Worm (Caenorhabditis elegans) whole organism, mixed stage, embryonic: ENCODE results near the gene sri-42.

Experiments used
- M03D4.4 ChIP-seq: sonication (generic microtip); optimal IDR thresholded peaks from 2 replicates; lab custom pipeline; 2017; ENCODE audit warnings: mild to moderate bottlenecking, missing genetic modification characterization, missing compliant biosample characterization
- bed-3 ChIP-seq: fragments of 200-800 bp; sonication (Bioruptor generic); optimal IDR thresholded peaks from 3 replicates; lab custom pipeline; 2018; ENCODE audit warnings: mild to moderate bottlenecking, missing genetic modification characterization, moderate library complexity, missing compliant biosample characterization
- blmp-1 ChIP-seq: fragments of 150-350 bp; optimal IDR thresholded peaks from 2 replicates; lab custom pipeline; 2014; ENCODE audit warnings: missing biosample characterization, missing genetic modification characterization
- ceh-39 ChIP-seq: fragments of 150-350 bp; optimal IDR thresholded peaks from 2 replicates; lab custom pipeline; 2014; ENCODE audit warnings: missing biosample characterization, missing genetic modification characterization
- ceh-43 ChIP-seq: fragments of 200-800 bp; sonication (Bioruptor generic); optimal IDR thresholded peaks from 2 replicates; lab custom pipeline; 2018; ENCODE audit warnings: mild to moderate bottlenecking, missing genetic modification characterization, moderate library complexity, missing compliant biosample characterization
- ceh-83 ChIP-seq: fragments of 200-800 bp; sonication (Bioruptor generic); optimal IDR thresholded peaks from 2 replicates; lab custom pipeline; 2018; ENCODE audit warnings: mild to moderate bottlenecking, missing genetic modification characterization, missing compliant biosample characterization
- ces-1 ChIP-seq: fragments of 150-350 bp; optimal IDR thresholded peaks from 2 replicates; lab custom pipeline; 2014; ENCODE audit warnings: missing biosample characterization, missing genetic modification reagents, missing genetic modification characterization
- cnd-1 ChIP-seq: fragments of 200-800 bp; sonication (Bioruptor generic); optimal IDR thresholded peaks from 2 replicates; lab custom pipeline; 2018; ENCODE audit warnings: mild to moderate bottlenecking, missing genetic modification characterization, missing compliant biosample characterization
- drap-1 ChIP-seq: fragments of 200-800 bp; sonication (Bioruptor generic); optimal IDR thresholded peaks from 3 replicates; lab custom pipeline; 2018; ENCODE audit warnings: mild to moderate bottlenecking, missing genetic modification characterization, missing compliant biosample characterization
- elt-1 ChIP-seq: sonication (generic microtip); optimal IDR thresholded peaks from 2 replicates; lab custom pipeline; 2017; ENCODE audit warnings: missing genetic modification characterization, mild to moderate bottlenecking, missing compliant biosample characterization, antibody characterized with exemption, moderate library complexity, borderline replicate concordance; ENCODE audit not compliant: insufficient read depth
- elt-3 ChIP-seq: fragments of 150-350 bp; optimal IDR thresholded peaks from 2 replicates; lab custom pipeline; 2014; ENCODE audit warnings: missing biosample characterization, missing genetic modification characterization
- flh-1 ChIP-seq: fragments of 200-800 bp; sonication (Bioruptor generic); optimal IDR thresholded peaks from 2 replicates; lab custom pipeline; 2018; ENCODE audit warnings: mild to moderate bottlenecking, missing genetic modification characterization, moderate library complexity, missing compliant biosample characterization
- ham-2 ChIP-seq: fragments of 200-800 bp; sonication (Bioruptor generic); optimal IDR thresholded peaks from 2 replicates; lab custom pipeline; 2018; ENCODE audit warnings: mild to moderate bottlenecking, missing genetic modification characterization, missing compliant biosample characterization
- hlh-1 ChIP-seq: fragments of 150-350 bp; optimal IDR thresholded peaks from 2 replicates; lab custom pipeline; 2014; ENCODE audit warnings: missing biosample characterization, missing genetic modification reagents, missing genetic modification characterization
- lin-13 ChIP-seq: fragments of 150-350 bp; optimal IDR thresholded peaks from 2 replicates; lab custom pipeline; 2014; ENCODE audit warnings: missing biosample characterization, missing genetic modification characterization
- lin-32 ChIP-seq: fragments of 200-800 bp; sonication (Bioruptor generic); optimal IDR thresholded peaks from 2 replicates; lab custom pipeline; 2018; ENCODE audit warnings: mild to moderate bottlenecking, missing genetic modification characterization, missing compliant biosample characterization
- lsy-2 ChIP-seq: fragments of 150-350 bp; optimal IDR thresholded peaks from 2 replicates; lab custom pipeline; 2014; ENCODE audit warnings: missing biosample characterization, missing genetic modification characterization
- mab-5 ChIP-seq: fragments of 150-350 bp; optimal IDR thresholded peaks from 2 replicates; lab custom pipeline; 2014; ENCODE audit warnings: missing biosample characterization, missing genetic modification characterization
- mep-1 ChIP-seq: fragments of 150-350 bp; optimal IDR thresholded peaks from 2 replicates; lab custom pipeline; 2017; ENCODE audit warnings: missing biosample characterization, missing genetic modification reagents, missing genetic modification characterization, inconsistent platforms
- mls-2 ChIP-seq: sonication (generic microtip); optimal IDR thresholded peaks from 2 replicates; lab custom pipeline; 2016; ENCODE audit warnings: mild to moderate bottlenecking, missing genetic modification characterization, moderate library complexity, missing compliant biosample characterization
- nhr-12 ChIP-seq: fragments of 150-350 bp; optimal IDR thresholded peaks from 2 replicates; lab custom pipeline; 2014; ENCODE audit warnings: missing biosample characterization, missing genetic modification characterization
- nhr-2 ChIP-seq: fragments of 150-350 bp; optimal IDR thresholded peaks from 2 replicates; lab custom pipeline; 2014; ENCODE audit warnings: missing biosample characterization, missing genetic modification characterization
- nhr-237 ChIP-seq: fragments of 150-350 bp; optimal IDR thresholded peaks from 2 replicates; lab custom pipeline; 2014; ENCODE audit warnings: missing biosample characterization, missing genetic modification characterization
- nhr-76 ChIP-seq: sonication (generic microtip); optimal IDR thresholded peaks from 2 replicates; lab custom pipeline; 2017; ENCODE audit warnings: missing biosample characterization, missing genetic modification characterization
- pha-4 ChIP-seq: fragments of 150-350 bp; optimal IDR thresholded peaks from 2 replicates; lab custom pipeline; 2018; ENCODE audit warnings: missing biosample characterization, missing genetic modification reagents, missing genetic modification characterization
- snpc-4 ChIP-seq: fragments of 150-350 bp; optimal IDR thresholded peaks from 2 replicates; lab custom pipeline; 2014; ENCODE audit warnings: missing biosample characterization, missing genetic modification characterization
- tbx-8 ChIP-seq: fragments of 200-800 bp; sonication (Bioruptor generic); optimal IDR thresholded peaks from 2 replicates; lab custom pipeline; 2018; ENCODE audit warnings: mild to moderate bottlenecking, missing genetic modification characterization, moderate library complexity, missing compliant biosample characterization
- unc-120 ChIP-seq: sonication (generic microtip); optimal IDR thresholded peaks from 2 replicates; lab custom pipeline; 2017; ENCODE audit warnings: missing genetic modification characterization, missing compliant biosample characterization; ENCODE audit not compliant: poor library complexity, severe bottlenecking
- unc-39 ChIP-seq: fragments of 150-350 bp; optimal IDR thresholded peaks from 2 replicates; lab custom pipeline; 2014; ENCODE audit warnings: missing biosample characterization, missing genetic modification characterization
- unc-62 ChIP-seq: fragments of 150-350 bp; optimal IDR thresholded peaks from 2 replicates; lab custom pipeline; 2014; ENCODE audit warnings: missing biosample characterization, missing genetic modification reagents, missing genetic modification characterization
- zip-8 ChIP-seq: fragments of 150-350 bp; optimal IDR thresholded peaks from 2 replicates; lab custom pipeline; 2014; ENCODE audit warnings: missing biosample characterization, missing genetic modification characterization
- ztf-11 ChIP-seq: fragments of 150-350 bp; optimal IDR thresholded peaks from 2 replicates; lab custom pipeline; 2014; ENCODE audit warnings: missing biosample characterization, missing genetic modification characterization

sri-42 gene

DNA sequence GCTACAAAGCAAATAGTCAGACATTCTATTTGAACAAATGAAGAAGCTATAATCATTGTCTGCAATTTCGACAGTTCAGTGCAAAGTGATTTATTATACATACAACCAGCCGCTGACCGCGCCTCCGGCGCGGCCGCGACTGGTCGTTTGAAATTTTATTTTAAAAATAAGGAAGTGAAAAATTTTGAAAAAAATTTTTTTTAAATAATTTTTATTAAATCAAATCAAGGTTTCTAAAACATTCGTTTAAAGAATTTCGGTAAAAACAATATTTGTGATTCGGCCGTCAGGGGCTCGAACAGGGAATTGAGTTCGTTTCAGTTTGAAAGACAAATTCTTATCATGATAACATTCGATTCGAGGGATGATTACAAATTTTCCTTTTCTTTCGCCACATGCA, 29.4 kb upstream of the sri-42 start, which contains the start of gene Y27F2A.10:
TSS of gene Y27F2A.10 (minus strand) at position 101 of the 400 bp plus-strand sequence.
- TF ChIP-seq zip-8 (tag; lab: Kevin White, UChicago): no peak
- no peak for TF ChIP-seq elt-1
- no peak for TF ChIP-seq nhr-2 (tag; lab: Kevin White, UChicago)
- TF ChIP-seq nhr-237: no peak
- no peak for TF ChIP-seq drap-1
- TF ChIP-seq nhr-76 (tag; lab: Kevin White, UChicago): no peak
- TF ChIP-seq mls-2 (tag; lab: Kevin White, UChicago): no peak
- TF ChIP-seq mep-1 (tag; lab: Kevin White, UChicago): no peak
- TF ChIP-seq pha-4 (tag; lab: Kevin White, UChicago): no peak
- TF ChIP-seq snpc-4 (tag; lab: Kevin White, UChicago): no peak
- TF ChIP-seq unc-62 (GFP tag; lab: Kevin White, UChicago): no peak
- TF ChIP-seq lin-13 (tag; lab: Kevin White, UChicago): no peak
- TF ChIP-seq ham-2 (GFP tag; lab: Kevin White, UChicago): no peak
- no peak for TF ChIP-seq elt-3 (tag; lab: Kevin White, UChicago)
- no peak for TF ChIP-seq ceh-39 (tag; lab: Kevin White, UChicago)

DNA sequence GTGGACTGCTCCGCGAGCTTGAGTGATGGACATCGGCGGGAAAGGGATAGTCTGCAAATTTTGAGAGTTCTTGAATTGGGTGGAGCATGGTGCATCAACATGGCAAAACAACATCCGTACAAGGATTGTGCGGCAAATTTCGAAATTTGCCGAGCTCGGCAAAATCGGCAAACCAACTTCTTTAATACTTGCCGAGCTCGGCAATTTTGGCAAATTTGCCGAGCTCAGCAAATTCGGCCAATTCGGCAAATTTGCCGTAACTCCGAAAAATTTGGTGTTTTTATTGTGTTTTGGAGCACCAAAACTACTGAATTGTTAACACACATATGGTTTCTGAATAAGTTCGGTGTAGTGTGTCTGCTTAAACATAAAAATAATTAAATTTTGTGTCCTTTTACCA, 27.3 kb upstream of the sri-42 start, which contains the start of gene fbxc-55:
TSS of gene fbxc-55 (minus strand) at position 101 of the 400 bp plus-strand sequence.
- no peak for TF ChIP-seq ztf-11 (tag; lab: Kevin White, UChicago)
- no peak for TF ChIP-seq elt-1
- TF ChIP-seq ces-1 (GFP tag; lab: Kevin White, UChicago): no peak
- no peak for TF ChIP-seq unc-39 (tag; lab: Kevin White, UChicago)
- TF ChIP-seq ceh-43 (GFP tag; lab: Kevin White, UChicago): no peak
- no peak for TF ChIP-seq ceh-83 (GFP tag; lab: Kevin White, UChicago)
- TF ChIP-seq blmp-1 (tag; lab: Kevin White, UChicago): no peak
- TF ChIP-seq lin-32: no peak
- TF ChIP-seq bed-3: no peak
- no peak for TF ChIP-seq mep-1 (tag; lab: Kevin White, UChicago)
- no peak for TF ChIP-seq cnd-1 (tag; lab: Kevin White, UChicago)
- no peak for TF ChIP-seq lin-13 (tag; lab: Kevin White, UChicago)
- no peak for TF ChIP-seq tbx-8 (GFP tag; lab: Kevin White, UChicago)
- TF ChIP-seq nhr-237: no peak
- TF ChIP-seq elt-3 (tag; lab: Kevin White, UChicago): no peak
- TF ChIP-seq flh-1: no peak
- no peak for TF ChIP-seq mls-2 (tag; lab: Kevin White, UChicago)
- no peak for TF ChIP-seq snpc-4 (tag; lab: Kevin White, UChicago)

DNA sequence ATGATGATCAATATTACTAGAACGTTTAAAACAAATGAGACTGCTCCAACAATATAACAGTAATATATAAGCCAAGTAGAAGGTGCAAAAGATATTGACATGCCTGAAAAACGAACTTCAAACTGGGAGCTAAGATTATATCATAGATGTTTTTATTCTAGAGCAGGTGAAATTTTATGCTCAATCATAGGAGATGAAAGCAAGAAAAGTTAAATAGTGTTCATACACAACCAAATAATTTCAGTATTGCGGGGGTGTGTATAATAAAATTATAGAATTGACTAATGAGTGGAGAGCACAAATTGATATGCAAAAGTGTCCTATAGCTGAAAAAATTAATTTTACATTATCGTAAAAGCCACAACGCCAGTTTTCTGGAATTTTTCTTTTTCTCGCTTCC, 16.2 kb upstream of the sri-42 start, which contains the start of gene sri-34:
TSS of gene sri-34 (minus strand) at position 101 of the 400 bp plus-strand sequence.
- TF ChIP-seq unc-39 (tag; lab: Kevin White, UChicago) (no peak), bed-3 (no peak)

DNA sequence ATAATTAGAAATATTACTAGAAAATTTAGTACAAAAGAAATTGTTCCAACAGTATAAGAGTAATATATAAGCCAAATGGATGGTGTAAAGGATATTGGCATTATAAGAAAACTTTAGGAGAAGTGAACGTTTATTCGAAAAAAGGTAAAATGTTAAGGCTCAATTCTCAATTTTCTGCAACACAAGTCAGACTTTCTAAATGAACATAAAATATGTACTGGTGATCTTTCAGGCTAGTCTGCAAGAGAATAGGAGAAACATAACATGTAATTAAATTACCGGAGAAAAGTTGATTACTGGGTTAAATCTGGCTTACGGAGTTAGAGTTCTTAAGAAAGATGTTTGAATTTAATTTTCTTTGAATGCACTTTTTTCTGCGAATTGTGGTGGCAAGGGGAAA, 14.0 kb upstream of the sri-42 start, which contains the start of gene sri-33:
TSS of gene sri-33 (minus strand) at position 101 of the 400 bp plus-strand sequence.
- TF ChIP-seq ceh-83 (GFP tag; lab: Kevin White, UChicago) (no peak), zip-8 (tag; lab: Kevin White, UChicago) (no peak), ces-1 (GFP tag; lab: Kevin White, UChicago) (no peak), mab-5 (tag; lab: Kevin White, UChicago) (no peak), cnd-1 (tag; lab: Kevin White, UChicago) (no peak), blmp-1 (tag; lab: Kevin White, UChicago) (no peak), drap-1 (no peak), nhr-12 (no peak), unc-62 (GFP tag; lab: Kevin White, UChicago) (no peak), unc-39 (tag; lab: Kevin White, UChicago) (no peak), unc-120 (tag; lab: Kevin White, UChicago) (no peak), lsy-2 (tag; lab: Kevin White, UChicago) (no peak), flh-1 (no peak), nhr-237 (no peak), bed-3 (no peak)
- TF ChIP-seq, all 35 proteins: peak for 0

DNA sequence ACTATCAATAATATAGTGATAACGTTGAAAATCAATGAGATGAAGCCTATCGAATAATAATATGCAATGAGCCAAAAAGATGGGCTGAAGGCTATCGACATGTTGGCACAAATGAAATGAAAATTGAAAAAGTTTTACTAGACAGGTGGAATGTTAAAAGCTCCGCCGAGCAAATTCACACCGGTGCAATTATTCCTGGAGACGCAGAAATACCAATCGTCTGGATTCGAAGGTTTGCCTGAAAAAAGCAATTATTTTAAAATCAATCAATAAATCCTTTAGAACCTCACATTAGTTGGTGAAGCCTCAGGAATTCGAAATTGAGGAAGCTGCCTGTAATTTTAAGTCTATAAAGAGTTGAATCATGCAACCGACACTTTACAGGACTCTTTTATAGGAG, 11.6 kb upstream of the sri-42 start, which contains the start of gene sri-32:
TSS of gene sri-32 (minus strand) at position 101 of the 400 bp plus-strand sequence.
- TF ChIP-seq drap-1: no peak
- no peak for TF ChIP-seq mab-5 (tag; lab: Kevin White, UChicago)
- no peak for TF ChIP-seq mep-1 (tag; lab: Kevin White, UChicago)
- TF ChIP-seq elt-3 (tag; lab: Kevin White, UChicago): no peak
- no peak for TF ChIP-seq bed-3
- TF ChIP-seq M03D4.4 (tag; lab: Kevin White, UChicago): no peak
- no peak for TF ChIP-seq hlh-1 (tag; lab: Kevin White, UChicago)
- no peak for TF ChIP-seq elt-1
- TF ChIP-seq mls-2 (tag; lab: Kevin White, UChicago): no peak
- no peak for TF ChIP-seq lin-13 (tag; lab: Kevin White, UChicago)
- no peak for TF ChIP-seq ceh-43 (GFP tag; lab: Kevin White, UChicago)
- no peak for TF ChIP-seq tbx-8 (GFP tag; lab: Kevin White, UChicago)
